Worm (Caenorhabditis elegans) whole organism, late embryonic: Measurements from ENCODE around the gene C54F6.3.

ENCODE experiments used
- C38D4.7 ChIP-seq: fragments of 200-800 bp; sonication (Bioruptor generic); optimal IDR thresholded peaks from 2 replicates; lab custom pipeline; 2018; ENCODE audit warnings: mild to moderate bottlenecking, missing genetic modification characterization, moderate library complexity, missing compliant biosample characterization
- F13H6.1 ChIP-seq: sonication (generic microtip); optimal IDR thresholded peaks from 2 replicates; lab custom pipeline; 2016; ENCODE audit warnings: missing genetic modification characterization, missing compliant biosample characterization
- K02D7.2 ChIP-seq: sonication (generic microtip); optimal IDR thresholded peaks from 2 replicates; lab custom pipeline; 2017; ENCODE audit warnings: mild to moderate bottlenecking, missing genetic modification characterization, missing compliant biosample characterization
- Y22D7AL.16 ChIP-seq: sonication (generic microtip); optimal IDR thresholded peaks from 2 replicates; lab custom pipeline; 2016; ENCODE audit warnings: missing genetic modification characterization, missing compliant biosample characterization
- ahr-1 ChIP-seq: sonication (generic microtip); optimal IDR thresholded peaks from 2 replicates; lab custom pipeline; 2016; ENCODE audit warnings: missing genetic modification characterization, missing compliant biosample characterization
- ceh-14 ChIP-seq: sonication (generic microtip); optimal IDR thresholded peaks from 2 replicates; lab custom pipeline; 2016; ENCODE audit warnings: missing genotype, missing genetic modification characterization, missing compliant biosample characterization
- ceh-2 ChIP-seq: sonication (generic microtip); optimal IDR thresholded peaks from 2 replicates; lab custom pipeline; 2016; ENCODE audit warnings: missing genotype, missing genetic modification characterization, missing compliant biosample characterization
- ceh-31 ChIP-seq: sonication (generic microtip); optimal IDR thresholded peaks from 2 replicates; lab custom pipeline; 2016; ENCODE audit warnings: missing genetic modification characterization, missing compliant biosample characterization
- ceh-34 ChIP-seq: sonication (generic microtip); optimal IDR thresholded peaks from 2 replicates; lab custom pipeline; 2016; ENCODE audit warnings: mild to moderate bottlenecking, missing genetic modification characterization, missing compliant biosample characterization
- ceh-48 ChIP-seq: sonication (generic microtip); optimal IDR thresholded peaks from 2 replicates; lab custom pipeline; 2016; ENCODE audit warnings: missing genetic modification characterization, inconsistent platforms, missing compliant biosample characterization
- dmd-4 ChIP-seq: sonication (generic microtip); optimal IDR thresholded peaks from 2 replicates; lab custom pipeline; 2016; ENCODE audit warnings: borderline replicate concordance, missing genetic modification characterization, missing compliant biosample characterization
- elt-4 ChIP-seq: sonication (generic microtip); optimal IDR thresholded peaks from 2 replicates; lab custom pipeline; 2016; ENCODE audit warnings: missing genetic modification characterization, missing compliant biosample characterization
- ets-4 ChIP-seq: sonication (generic microtip); optimal IDR thresholded peaks from 2 replicates; lab custom pipeline; 2016; ENCODE audit warnings: missing genetic modification characterization, missing compliant biosample characterization
- eyg-1 ChIP-seq: sonication (generic microtip); optimal IDR thresholded peaks from 2 replicates; lab custom pipeline; 2016; ENCODE audit warnings: missing genotype, missing genetic modification characterization, missing compliant biosample characterization
- gmeb-2 ChIP-seq: sonication (generic microtip); optimal IDR thresholded peaks from 2 replicates; lab custom pipeline; 2016; ENCODE audit warnings: missing genetic modification characterization, inconsistent platforms, missing compliant biosample characterization
- hlh-15 ChIP-seq: sonication (generic microtip); optimal IDR thresholded peaks from 2 replicates; lab custom pipeline; 2016; ENCODE audit warnings: missing genetic modification characterization, missing compliant biosample characterization
- nhr-232 ChIP-seq: sonication (generic microtip); optimal IDR thresholded peaks from 2 replicates; lab custom pipeline; 2016; ENCODE audit warnings: missing genetic modification characterization, missing compliant biosample characterization
- npax-4 ChIP-seq: sonication (generic microtip); optimal IDR thresholded peaks from 2 replicates; lab custom pipeline; 2016; ENCODE audit warnings: missing genetic modification characterization, missing compliant biosample characterization
- pat-9 ChIP-seq: fragments of 200-800 bp; sonication (Bioruptor generic); optimal IDR thresholded peaks from 2 replicates; lab custom pipeline; 2018; ENCODE audit warnings: mild to moderate bottlenecking, missing genetic modification characterization, moderate library complexity, missing compliant biosample characterization
- pha-2 ChIP-seq: sonication (generic microtip); optimal IDR thresholded peaks from 2 replicates; lab custom pipeline; 2017; ENCODE audit warnings: mild to moderate bottlenecking, missing genetic modification characterization, missing compliant biosample characterization
- pros-1 ChIP-seq: fragments of 150-350 bp; optimal IDR thresholded peaks from 2 replicates; lab custom pipeline; 2014; ENCODE audit warnings: missing biosample characterization, missing genetic modification reagents, missing genetic modification characterization
- ref-2 ChIP-seq: sonication (generic microtip); optimal IDR thresholded peaks from 2 replicates; lab custom pipeline; 2016; ENCODE audit warnings: missing genetic modification characterization, missing compliant biosample characterization
- unc-42 ChIP-seq: sonication (generic microtip); optimal IDR thresholded peaks from 2 replicates; lab custom pipeline; 2016; ENCODE audit warnings: missing genotype, missing genetic modification characterization, missing compliant biosample characterization
- zip-5 ChIP-seq: sonication (generic microtip); optimal IDR thresholded peaks from 2 replicates; lab custom pipeline; 2016; ENCODE audit warnings: missing genetic modification characterization, missing compliant biosample characterization

Gene C54F6.3

DNA sequence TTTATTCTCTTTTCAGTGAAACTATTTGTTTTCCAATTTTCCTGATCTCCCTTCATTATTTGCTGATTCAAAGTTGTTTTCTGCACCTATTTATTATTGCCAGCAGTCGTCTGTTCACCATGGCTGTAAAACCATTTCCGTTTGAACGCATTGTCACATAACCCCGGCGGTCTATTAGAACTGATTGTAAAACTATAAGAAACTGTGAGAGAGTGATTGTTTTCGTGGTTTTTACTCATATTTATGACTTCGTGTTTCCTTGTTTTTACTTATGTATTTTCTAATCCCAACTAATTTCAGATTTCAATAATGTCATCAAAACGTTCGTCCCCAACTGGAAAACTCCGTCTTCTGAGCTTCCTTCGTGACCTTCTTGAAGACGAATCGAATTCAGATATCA, 29.9 kb downstream of the C54F6.3 start, which contains the start of gene F19F10.1:
TSS of gene F19F10.1 (plus strand) at position 301 of the 400 bp plus-strand sequence.
- TF ChIP-seq ceh-34 (tag; lab: Kevin White, UChicago) (no peak), elt-4 (tag; lab: Kevin White, UChicago) (no peak), ceh-31 (tag; lab: Kevin White, UChicago) (no peak), Y22D7AL.16 (tag; lab: Kevin White, UChicago) (no peak)

ce11 chrV:7570290-7570689, 37.2 kb downstream of the C54F6.3 start, which contains the start of gene clec-212:
Gene clec-212, minus strand, starts transcription at chrV:7570390.
- TF ChIP-seq npax-4, result no peak
- no peak for TF ChIP-seq eyg-1 (tag; lab: Kevin White, UChicago)
- no peak for TF ChIP-seq ref-2 (tag; lab: Kevin White, UChicago)
- TF ChIP-seq ceh-14, result no peak
- TF ChIP-seq unc-42 (tag; lab: Kevin White, UChicago), result no peak
- TF ChIP-seq zip-5 (tag; lab: Kevin White, UChicago), result no peak
- no peak for TF ChIP-seq ceh-34 (tag; lab: Kevin White, UChicago)
- no peak for TF ChIP-seq ets-4 (tag; lab: Kevin White, UChicago)
- TF ChIP-seq hlh-15 (tag; lab: Kevin White, UChicago), result no peak
- TF ChIP-seq C38D4.7 (GFP tag; lab: Kevin White, UChicago), result no peak
- TF ChIP-seq F13H6.1 (tag; lab: Kevin White, UChicago), result no peak
- no peak for TF ChIP-seq dmd-4 (tag; lab: Kevin White, UChicago)

ce11 chrV:7570955-7571354, 37.9 kb downstream of the C54F6.3 start, which contains the start of gene F19F10.14:
Gene F19F10.14, minus strand, starts transcription at chrV:7571055.
- TF ChIP-seq ahr-1 (tag; lab: Kevin White, UChicago), result no peak
- TF ChIP-seq nhr-232 (tag; lab: Kevin White, UChicago), result no peak
- no peak for TF ChIP-seq ceh-2
- TF ChIP-seq pat-9 (tag; lab: Kevin White, UChicago), result no peak
- TF ChIP-seq elt-4 (tag; lab: Kevin White, UChicago), result no peak
- TF ChIP-seq ceh-31 (tag; lab: Kevin White, UChicago), result no peak
- TF ChIP-seq pros-1, result no peak
- TF ChIP-seq C38D4.7 (GFP tag; lab: Kevin White, UChicago), result no peak
- TF ChIP-seq gmeb-2, result no peak
- TF ChIP-seq ets-4 (tag; lab: Kevin White, UChicago), result no peak
- TF ChIP-seq K02D7.2 (tag; lab: Kevin White, UChicago), result no peak

- no peak for TF ChIP-seq pros-1
- peak; percentile 66 for TF ChIP-seq unc-42 (tag; lab: Kevin White, UChicago)
- TF ChIP-seq, all 69 proteins: peak for 1
Measured at ce11 chrV:7575563-7575962, 42.5 kb downstream of the C54F6.3 start, which contains the start of the genes snu-66 and ints-9. Gene snu-66, minus strand, starts transcription at chrV:7575670. Gene ints-9, plus strand, starts transcription at chrV:7575802.

ce11 chrV:7580378-7580777, 47.3 kb downstream of the C54F6.3 start, which contains the start of gene ets-6:
Gene ets-6, minus strand, starts transcription at chrV:7580546.
- TF ChIP-seq ceh-48 (peak; percentile 85), pha-2 (tag; lab: Kevin White, UChicago) (no peak)
- TF ChIP-seq, all 69 proteins: peak for 1
